Worm (Caenorhabditis elegans): ENCODE measurements around the gene C10C5.3.

C10C5.3 gene

DNA sequence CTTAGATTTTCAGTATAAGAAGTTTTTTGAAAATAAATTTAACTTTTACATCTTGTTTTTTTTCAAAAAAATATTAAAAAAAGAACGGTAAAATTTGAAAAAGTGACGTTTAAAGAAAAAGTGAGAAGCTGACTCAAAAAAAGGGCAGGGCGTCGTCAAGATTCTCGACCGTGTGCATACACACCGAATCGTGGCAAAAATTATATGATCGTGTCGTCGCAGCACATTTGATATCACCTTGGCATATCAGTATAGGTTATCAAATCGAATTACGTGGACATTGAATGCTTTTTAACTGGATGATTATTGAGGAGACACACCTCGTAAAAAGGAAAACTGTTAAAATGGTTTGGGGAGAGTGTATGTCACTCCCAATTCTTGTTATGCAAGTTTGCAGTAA lies 41.6 kb upstream of the C10C5.3 start (continued):
- TF ChIP-seq nhr-237 (tag; optimal IDR thresholded peaks at IDR 0.05) (no peak), lim-7 (GFP tag; IDR thresholded peaks at IDR 0.05) (no peak), php-3 (GFP tag; IDR thresholded peaks at IDR 0.05) (peak; percentile 88), egl-43 (GFP tag; IDR thresholded peaks at IDR 0.05) (no peak), lin-39 (tag; optimal IDR thresholded peaks at IDR 0.05) (no peak), nhr-102 (tag; optimal IDR thresholded peaks at IDR 0.05) (peak; percentile 24), F49E8.2 (tag; optimal IDR thresholded peaks at IDR 0.05; ENCODE audit: borderline replicate concordance) (no peak), snpc-1.2 (GFP tag; IDR thresholded peaks at IDR 0.05) (no peak), daf-16 (GFP tag; optimal IDR thresholded peaks at IDR 0.05) (peak in 1 of 2 experiments; percentile 2), daf-16 (tag; optimal IDR thresholded peaks at IDR 0.05) (peak; percentile 59), ctbp-1 (GFP tag; IDR thresholded peaks at IDR 0.05) (no peak), aly-2 (tag; optimal IDR thresholded peaks at IDR 0.05) (no peak), D1046.2 (GFP tag; IDR thresholded peaks at IDR 0.05) (no peak), ZK546.5 (tag; optimal IDR thresholded peaks at IDR 0.05) (no peak), ceh-28 (tag; optimal IDR thresholded peaks at IDR 0.05) (no peak), madf-5 (GFP tag; IDR thresholded peaks at IDR 0.05) (no peak), snpc-4 (tag; optimal IDR thresholded peaks at IDR 0.05) (no peak), zip-2 (tag; optimal IDR thresholded peaks at IDR 0.05) (no peak), aha-1 (tag) (peak; percentile 58), ceh-82 (tag; optimal IDR thresholded peaks at IDR 0.05) (no peak), lin-29 (GFP tag; IDR thresholded peaks at IDR 0.05) (no peak), Y5F2A.4 (GFP tag; optimal IDR thresholded peaks at IDR 0.05) (no peak), daf-19 (GFP tag; conservative IDR thresholded peaks at IDR 0.05) (no peak), nhr-42 (GFP tag; IDR thresholded peaks at IDR 0.05) (no peak), zfp-3 (GFP tag; conservative IDR thresholded peaks at IDR 0.05) (no peak), mdl-1 (tag; optimal IDR thresholded peaks at IDR 0.05) (no peak), lin-13 (GFP tag; optimal IDR thresholded peaks at IDR 0.05) (no peak), unc-62 (GFP tag; optimal IDR thresholded peaks at IDR 0.05 in 1 of 2) (no peak), unc-62 (tag; optimal IDR thresholded peaks at IDR 0.05) (no peak), mxl-2 (GFP tag; conservative IDR thresholded peaks at IDR 0.05) (no peak), nhr-48 (tag; optimal IDR thresholded peaks at IDR 0.05) (no peak), F37D6.2 (tag; optimal IDR thresholded peaks at IDR 0.05) (no peak), dmd-8 (GFP tag; IDR thresholded peaks at IDR 0.05) (no peak), spr-1 (tag; optimal IDR thresholded peaks at IDR 0.05) (no peak), lin-38 (GFP tag; IDR thresholded peaks at IDR 0.05) (peak; percentile 39; the same call in 1 of the 2 replicates), dpl-1 (GFP tag; optimal IDR thresholded peaks at IDR 0.05) (no peak), ztf-11 (tag; optimal IDR thresholded peaks at IDR 0.05) (no peak), mdt-29 (GFP tag; IDR thresholded peaks at IDR 0.05) (no peak), nhr-77 (tag; optimal IDR thresholded peaks at IDR 0.05) (peak; percentile 82), nhr-111 (GFP tag; optimal IDR thresholded peaks at IDR 0.05) (no peak), F44E2.7 (GFP tag; IDR thresholded peaks at IDR 0.05) (no peak), mes-2 (tag; optimal IDR thresholded peaks at IDR 0.05; ENCODE audit: poor library complexity, severe bottlenecking) (peak; percentile 11), ceh-32 (tag; optimal IDR thresholded peaks at IDR 0.05; ENCODE audit: poor library complexity) (no peak), gei-8 (GFP tag; optimal IDR thresholded peaks at IDR 0.05) (no peak), hlh-11 (tag; optimal IDR thresholded peaks at IDR 0.05) (peak; percentile 79), ceh-20 (GFP tag; IDR thresholded peaks at IDR 0.05) (no peak), fos-1 (tag; optimal IDR thresholded peaks at IDR 0.05) (no peak), hlh-30 (tag; optimal IDR thresholded peaks at IDR 0.05; ENCODE audit: insufficient read depth) (peak; percentile 5), mep-1 (tag; optimal IDR thresholded peaks at IDR 0.05) (peak; percentile 21), egl-27 (tag; optimal IDR thresholded peaks at IDR 0.05) (no peak), T26A8.4 (GFP tag; IDR thresholded peaks at IDR 0.05) (no peak), cey-2 (tag; optimal IDR thresholded peaks at IDR 0.05; ENCODE audit: borderline replicate concordance, insufficient read depth) (no peak), hmg-1.1 (GFP tag; IDR thresholded peaks at IDR 0.05) (no peak)

Data from whole organism, L4 larva.